Fruit fly (Drosophila melanogaster) whole organism, embryonic: ENCODE results near the gene hll.

Source experiments
- Adf1 ChIP-seq: fragments of 200-800 bp; sonication (Bioruptor generic); IDR thresholded peaks from 2 replicates; pipeline ENCODE4 v1.3.6; 2022; ENCODE audit warnings: missing biosample characterization, missing genetic modification characterization
- Asciz ChIP-seq: fragments of 200-800 bp; sonication (Bioruptor generic); optimal IDR thresholded peaks from 2 replicates; lab custom pipeline; 2017; ENCODE audit warnings: missing biosample characterization, mild to moderate bottlenecking, missing genetic modification characterization, missing genetic modification reagents
- Blimp-1 ChIP-seq: fragments of 200-800 bp; sonication (Bioruptor generic); optimal IDR thresholded peaks from 3 replicates; lab custom pipeline; 2018; ENCODE audit warnings: missing biosample characterization, missing genetic modification characterization, mild to moderate bottlenecking, moderate library complexity, missing genetic modification reagents
- CG10543 ChIP-seq: fragments of 200-800 bp; sonication (Bioruptor generic); optimal IDR thresholded peaks from 3 replicates; lab custom pipeline; 2017; ENCODE audit warnings: missing biosample characterization, mild to moderate bottlenecking, missing genetic modification characterization, moderate library complexity
- CG10565 ChIP-seq: fragments of 200-800 bp; sonication (Bioruptor generic); optimal IDR thresholded peaks from 3 replicates; lab custom pipeline; 2016; ENCODE audit warnings: missing biosample characterization, mild to moderate bottlenecking, missing genetic modification characterization
- CG10979 ChIP-seq: fragments of 200-800 bp; sonication (Bioruptor generic); optimal IDR thresholded peaks from 2 replicates; lab custom pipeline; 2018; ENCODE audit warnings: missing biosample characterization, mild to moderate bottlenecking, missing genetic modification characterization, moderate library complexity
- CG11456 ChIP-seq: fragments of 200-800 bp; sonication (Bioruptor generic); IDR thresholded peaks from 3 replicates; pipeline ENCODE4 v1.3.6; 2022; ENCODE audit warnings: missing biosample characterization, missing genetic modification characterization
- CG12391 ChIP-seq: fragments of 200-800 bp; sonication (Bioruptor generic); optimal IDR thresholded peaks from 3 replicates; lab custom pipeline; 2018; ENCODE audit warnings: missing biosample characterization, mild to moderate bottlenecking, missing genetic modification characterization, moderate library complexity
- CG12744 ChIP-seq: fragments of 200-800 bp; sonication (Bioruptor generic); optimal IDR thresholded peaks from 2 replicates; lab custom pipeline; 2016; ENCODE audit warnings: missing biosample characterization, missing genetic modification characterization
- CG13296 ChIP-seq: fragments of 200-800 bp; sonication (Bioruptor generic); optimal IDR thresholded peaks from 3 replicates; lab custom pipeline; 2018; ENCODE audit warnings: missing biosample characterization, mild to moderate bottlenecking, missing genetic modification characterization
- CG13894 ChIP-seq: fragments of 200-800 bp; sonication (Bioruptor generic); optimal IDR thresholded peaks from 3 replicates; lab custom pipeline; 2018; ENCODE audit warnings: missing biosample characterization, mild to moderate bottlenecking, missing genetic modification characterization, moderate library complexity
- CG14441 ChIP-seq: fragments of 200-800 bp; sonication (Bioruptor generic); IDR thresholded peaks from 2 replicates; pipeline ENCODE4 v1.3.6; 2022; ENCODE audit warnings: missing biosample characterization, missing genetic modification characterization
- CG14965 ChIP-seq: fragments of 200-800 bp; sonication (Bioruptor generic); optimal IDR thresholded peaks from 2 replicates; lab custom pipeline; 2016; ENCODE audit warnings: missing biosample characterization, missing genetic modification characterization, borderline replicate concordance
- CG17829 ChIP-seq: fragments of 200-800 bp; optimal IDR thresholded peaks from 2 replicates; lab custom pipeline; 2019; ENCODE audit warnings: missing biosample characterization, mild to moderate bottlenecking, missing genetic modification characterization, moderate library complexity
- CG17912 ChIP-seq: fragments of 200-800 bp; sonication (Bioruptor generic); optimal IDR thresholded peaks from 2 replicates; lab custom pipeline; 2018; ENCODE audit warnings: missing biosample characterization, mild to moderate bottlenecking, missing genetic modification characterization
- CG3407 ChIP-seq: fragments of 200-800 bp; sonication (Bioruptor generic); optimal IDR thresholded peaks from 2 replicates; lab custom pipeline; 2018; ENCODE audit warnings: missing biosample characterization, mild to moderate bottlenecking, missing genetic modification characterization
- CG34422 ChIP-seq: fragments of 200-800 bp; sonication (Bioruptor generic); IDR thresholded peaks from 3 replicates; pipeline ENCODE4 v1.3.6; 2022; ENCODE audit warnings: missing biosample characterization, missing genetic modification characterization
- CG42726 ChIP-seq: fragments of 200-800 bp; sonication (Bioruptor generic); IDR thresholded peaks from 2 replicates; pipeline ENCODE4 v1.3.6; 2022; ENCODE audit warnings: missing biosample characterization, missing genetic modification characterization; ENCODE audit not compliant: partially characterized antibody
- CG4424 ChIP-seq: fragments of 200-800 bp; sonication (Bioruptor generic); optimal IDR thresholded peaks from 3 replicates; lab custom pipeline; 2016; ENCODE audit warnings: missing biosample characterization, missing genetic modification characterization
- CG6854 ChIP-seq: fragments of 200-800 bp; sonication (Bioruptor generic); optimal IDR thresholded peaks from 3 replicates; lab custom pipeline; 2017; ENCODE audit warnings: missing biosample characterization, mild to moderate bottlenecking, missing genetic modification characterization
- CG8089 ChIP-seq: fragments of 200-800 bp; sonication (Bioruptor generic); optimal IDR thresholded peaks from 3 replicates; lab custom pipeline; 2016; ENCODE audit warnings: missing biosample characterization, missing genetic modification characterization
- CG8924 ChIP-seq: fragments of 200-800 bp; optimal IDR thresholded peaks from 3 replicates; lab custom pipeline; 2019; ENCODE audit warnings: missing biosample characterization, mild to moderate bottlenecking, missing genetic modification characterization, moderate library complexity
- CG9727 ChIP-seq: fragments of 200-800 bp; sonication (Bioruptor generic); optimal IDR thresholded peaks from 3 replicates; lab custom pipeline; 2017; ENCODE audit warnings: missing biosample characterization, mild to moderate bottlenecking, missing genetic modification characterization
- E2f1 ChIP-seq: fragments of 200-800 bp; sonication (Bioruptor generic); IDR thresholded peaks from 2 replicates; pipeline ENCODE4 v1.3.6; 2022; ENCODE audit warnings: missing biosample characterization, missing genetic modification characterization
- Hand ChIP-seq: fragments of 200-800 bp; sonication (Bioruptor generic); optimal IDR thresholded peaks from 2 replicates; lab custom pipeline; 2017; ENCODE audit warnings: mild to moderate bottlenecking, missing biosample characterization, missing genetic modification reagents, missing genetic modification characterization
- NC2α ChIP-seq: fragments of 200-800 bp; sonication (Bioruptor generic); optimal IDR thresholded peaks from 2 replicates; lab custom pipeline; 2016; ENCODE audit warnings: missing biosample characterization, missing genetic modification characterization
- Poxn ChIP-seq: fragments of 200-800 bp; sonication (Bioruptor generic); IDR thresholded peaks from 2 replicates; pipeline ENCODE4 v1.3.6; 2022; ENCODE audit warnings: missing biosample characterization, missing genetic modification characterization
- Ravus ChIP-seq: fragments of 200-800 bp; sonication (Bioruptor generic); IDR thresholded peaks from 2 replicates; pipeline ENCODE4 v1.3.6; 2022; ENCODE audit warnings: missing biosample characterization, missing genetic modification characterization
- Scr ChIP-seq: fragments of 200-800 bp; sonication (Bioruptor generic); IDR thresholded peaks from 2 replicates; pipeline ENCODE4 v1.3.6; 2022; ENCODE audit warnings: missing biosample characterization, missing genetic modification characterization; ENCODE audit not compliant: partially characterized antibody
- Sry-δ ChIP-seq: fragments of 200-800 bp; sonication (Bioruptor generic); optimal IDR thresholded peaks from 2 replicates; lab custom pipeline; 2016; ENCODE audit warnings: missing biosample characterization, missing genetic modification characterization
- amos ChIP-seq: fragments of 200-800 bp; sonication (Bioruptor generic); IDR thresholded peaks from 2 replicates; pipeline ENCODE4 v1.3.6; 2022; ENCODE audit warnings: missing biosample characterization, missing genetic modification characterization; ENCODE audit not compliant: partially characterized antibody
- bigmax ChIP-seq: fragments of 200-800 bp; sonication (Bioruptor generic); optimal IDR thresholded peaks from 2 replicates; lab custom pipeline; 2018; ENCODE audit warnings: missing biosample characterization, mild to moderate bottlenecking, missing genetic modification characterization
- btn ChIP-seq: fragments of 200-800 bp; sonication (Bioruptor generic); optimal IDR thresholded peaks from 2 replicates; lab custom pipeline; 2016; ENCODE audit warnings: missing biosample characterization, missing genetic modification characterization
- dati ChIP-seq: fragments of 200-800 bp; sonication (Bioruptor generic); IDR thresholded peaks from 2 replicates; pipeline ENCODE4 v1.3.6; 2022; ENCODE audit warnings: missing biosample characterization, missing genetic modification characterization
- eyg ChIP-seq: fragments of 200-800 bp; sonication (Bioruptor generic); optimal IDR thresholded peaks from 3 replicates; lab custom pipeline; 2016; ENCODE audit warnings: missing biosample characterization, missing genetic modification characterization
- fru ChIP-seq: fragments of >200 bp; optimal IDR thresholded peaks from 2 replicates; lab custom pipeline; 2017
- gcm ChIP-seq: fragments of 200-800 bp; sonication (Bioruptor generic); optimal IDR thresholded peaks from 2 replicates; lab custom pipeline; 2019; ENCODE audit warnings: missing biosample characterization, mild to moderate bottlenecking, missing genetic modification characterization, moderate library complexity
- ham ChIP-seq: fragments of 200-800 bp; sonication (Bioruptor generic); IDR thresholded peaks from 2 replicates; pipeline ENCODE4 v1.3.6; 2022; ENCODE audit warnings: missing biosample characterization, missing genetic modification characterization
- ken ChIP-seq: fragments of 200-800 bp; sonication (Bioruptor generic); IDR thresholded peaks from 3 replicates; pipeline ENCODE4 v1.3.6; 2022; ENCODE audit warnings: missing biosample characterization, missing genetic modification characterization
- nerfin-2 ChIP-seq: fragments of 200-800 bp; sonication (Bioruptor generic); IDR thresholded peaks from 2 replicates; pipeline ENCODE4 v1.3.6; 2022; ENCODE audit warnings: missing biosample characterization, missing genetic modification characterization; ENCODE audit not compliant: partially characterized antibody
- pan ChIP-seq, 4 experiments: fragments of >200 bp in 3 of 4; fragments of 200-800 bp in 1 of 4; sonication (Bioruptor generic) in 1 of 4; optimal IDR thresholded peaks in 3 of 4; IDR thresholded peaks in 1 of 4; 2 replicates each; pipeline versions ENCODE4 v1.3.6 to Lab custom; 2017 to 2022; ENCODE audit warnings: missing biosample characterization in 2 of 4, missing genetic modification characterization in 2 of 4, mixed read lengths in 1 of 4
- ro ChIP-seq: fragments of 200-800 bp; sonication (Bioruptor generic); IDR thresholded peaks from 2 replicates; pipeline ENCODE4 v1.3.6; 2022; ENCODE audit warnings: missing biosample characterization, missing genetic modification characterization
- sens-2 ChIP-seq: fragments of 200-800 bp; sonication (Bioruptor generic); IDR thresholded peaks from 2 replicates; pipeline ENCODE4 v1.3.6; 2022; ENCODE audit warnings: missing biosample characterization, missing genetic modification characterization
- seq ChIP-seq: fragments of 200-800 bp; sonication (Bioruptor generic); IDR thresholded peaks from 2 replicates; pipeline ENCODE4 v1.3.6; 2022; ENCODE audit warnings: missing biosample characterization, missing genetic modification characterization
- sna ChIP-seq: fragments of 200-800 bp; sonication (Bioruptor generic); IDR thresholded peaks from 2 replicates; pipeline ENCODE4 v1.3.6; 2022; ENCODE audit warnings: missing biosample characterization, missing genetic modification characterization; ENCODE audit not compliant: partially characterized antibody
- trem ChIP-seq: fragments of 200-800 bp; optimal IDR thresholded peaks from 3 replicates; lab custom pipeline; 2019; ENCODE audit warnings: missing biosample characterization, mild to moderate bottlenecking, missing genetic modification characterization, moderate library complexity
- tup ChIP-seq: fragments of 200-800 bp; sonication (Bioruptor generic); optimal IDR thresholded peaks from 2 replicates; lab custom pipeline; 2016; ENCODE audit warnings: missing biosample characterization, mild to moderate bottlenecking, missing genetic modification characterization, moderate library complexity
- vnd ChIP-seq: fragments of 200-800 bp; sonication (Bioruptor generic); IDR thresholded peaks from 3 replicates; pipeline ENCODE4 v1.3.6; 2022; ENCODE audit warnings: missing biosample characterization, missing genetic modification characterization; ENCODE audit not compliant: partially characterized antibody
- wek ChIP-seq: fragments of 200-800 bp; sonication (Bioruptor generic); optimal IDR thresholded peaks from 3 replicates; lab custom pipeline; 2018; ENCODE audit warnings: missing biosample characterization, mild to moderate bottlenecking, missing genetic modification characterization, moderate library complexity

hll gene

dm6 chr2L:14022130-14022735, 4.6 kb upstream of the hll start (continued):
- TF ChIP-seq wek (no peak), CG8089 (GFP tag; lab: Kevin White, UChicago) (no peak), Scr (GFP tag; lab: Robert Waterston, UW) (no peak), NC2α (no peak), CG4424 (GFP tag; lab: Kevin White, UChicago) (peak; percentile 84), eyg (GFP tag; lab: Kevin White, UChicago) (peak; percentile 21), CG10565 (GFP tag; lab: Kevin White, UChicago) (no peak), seq (GFP tag; lab: Robert Waterston, UW) (peak; percentile 89), Adf1 (GFP tag; lab: Robert Waterston, UW) (peak; percentile 78; the same call in 1 of the 2 replicates), CG9727 (peak; percentile 97), CG6854 (GFP tag; lab: Kevin White, UChicago) (peak; percentile 87), CG12744 (GFP tag; lab: Kevin White, UChicago) (no peak), sna (GFP tag; lab: Robert Waterston, UW) (no peak), CG3407 (GFP tag; lab: Kevin White, UChicago) (peak; percentile 92), ham (peak; percentile 58; the same call in 1 of the 2 replicates), CG14965 (GFP tag; lab: Kevin White, UChicago) (no peak), Blimp-1 (peak; percentile 93), CG10543 (peak; percentile 83), vnd (no peak), E2f1 (peak; percentile 92), Hand (GFP tag; lab: Kevin White, UChicago) (peak; percentile 91), CG13296 (GFP tag; lab: Kevin White, UChicago) (peak; percentile 96), CG10979 (tag; lab: Kevin White, UChicago) (peak; percentile 94), btn (GFP tag; lab: Kevin White, UChicago) (no peak), CG17829 (tag; lab: Kevin White, UChicago) (peak; percentile 97), CG34422 (GFP tag; lab: Robert Waterston, UW) (peak; percentile 89), tup (GFP tag; lab: Kevin White, UChicago) (no peak), fru (no peak), CG12391 (peak; percentile 97), gcm (peak; percentile 95), ro (peak; percentile 82), CG17912 (GFP tag; lab: Kevin White, UChicago) (no peak), sens-2 (GFP tag; lab: Robert Waterston, UW) (peak; percentile 53; the same call in 1 of the 2 replicates), Asciz (GFP tag; lab: Kevin White, UChicago) (peak; percentile 95), CG11456 (peak; percentile 73), Poxn (GFP tag; lab: Robert Waterston, UW) (peak; percentile 74), CG13894 (tag; lab: Kevin White, UChicago) (peak; percentile 84), ken (GFP tag; lab: Robert Waterston, UW) (peak; percentile 50; the same call in 2 of the 3 replicates), CG14441 (GFP tag; lab: Robert Waterston, UW) (peak; percentile 93), amos (GFP tag; lab: Robert Waterston, UW) (no peak; the same call in 1 of the 2 replicates), Sry-δ (no peak), CG42726 (GFP tag; lab: Robert Waterston, UW) (0 out of 2 replicates have a peak, but pooled peaks have one; percentile 20), bigmax (no peak), pan (optimal IDR thresholded peaks at IDR 0.05; lab: Kevin White, UChicago) (no peak), pan (GFP tag; optimal IDR thresholded peaks at IDR 0.05 in 1 of 2, IDR thresholded peaks at IDR 0.05 in 1 of 2) (peak in 1 of 2 experiments; percentile 93), dati (peak; percentile 72), Ravus (GFP tag; lab: Robert Waterston, UW) (peak; percentile 82), nerfin-2 (GFP tag; lab: Robert Waterston, UW) (no peak), trem (tag; lab: Kevin White, UChicago) (peak; percentile 95), CG8924 (tag; lab: Kevin White, UChicago) (peak; percentile 98)
